Worm (Caenorhabditis elegans): Measurements from ENCODE around the gene mdt-10.

- TF ChIP-seq ahr-1 (tag; optimal IDR thresholded peaks at IDR 0.05), result no peak
- TF ChIP-seq hlh-30 (tag; optimal IDR thresholded peaks at IDR 0.05; ENCODE audit: insufficient read depth), result no peak
- no peak for TF ChIP-seq elt-4 (tag; optimal IDR thresholded peaks at IDR 0.05)
- TF ChIP-seq fkh-10 (GFP tag; optimal IDR thresholded peaks at IDR 0.05), result no peak
- no peak for TF ChIP-seq ceh-6 (GFP tag; optimal IDR thresholded peaks at IDR 0.05)
- no peak for TF ChIP-seq ceh-18 (tag; optimal IDR thresholded peaks at IDR 0.05)
- no peak for TF ChIP-seq odd-2 (tag; optimal IDR thresholded peaks at IDR 0.05)
- no peak for TF ChIP-seq T23F11.4 (GFP tag; optimal IDR thresholded peaks at IDR 0.05)
- TF ChIP-seq Y22D7AL.16 (tag; optimal IDR thresholded peaks at IDR 0.05), result no peak
- no peak for TF ChIP-seq ceh-9 (tag; optimal IDR thresholded peaks at IDR 0.05)
Observed at ce11 chrII:7812332-7812731, 42.5 kb downstream of the mdt-10 start.

Measured in whole organism, late embryonic.